Fruit fly (Drosophila melanogaster) whole organism, prepupa: ENCODE data around the gene Cyp4d20.

Source experiments
- CG6163 ChIP-seq: fragments of 200-800 bp; sonication (Bioruptor generic); IDR thresholded peaks from 3 replicates; pipeline ENCODE4 v1.3.6; 2022; ENCODE audit warnings: missing biosample characterization, missing genetic modification characterization
- svp ChIP-seq: fragments of 200-800 bp; sonication (Bioruptor generic); peaks from one replicate; lab custom pipeline; 2016; ENCODE audit warnings: missing biosample characterization, missing genetic modification characterization

DNA sequence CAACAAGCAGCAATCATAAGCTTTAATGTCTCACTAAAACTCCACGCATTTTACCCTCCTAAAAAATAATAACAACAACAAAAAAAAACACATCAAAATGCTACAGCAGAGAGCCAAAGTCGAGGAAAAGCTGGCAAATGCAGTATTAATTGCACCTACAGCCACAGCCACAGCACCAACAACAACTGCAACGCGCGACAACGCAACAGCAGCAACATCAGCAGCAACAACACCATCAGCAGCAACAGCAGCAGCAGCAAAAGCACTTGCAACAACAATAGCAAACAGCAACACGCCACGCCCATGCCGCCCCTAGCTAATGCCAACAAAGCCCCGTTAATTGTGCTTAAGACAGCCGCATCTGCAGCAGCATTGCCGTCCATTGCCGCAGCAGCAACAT, 35.9 kb downstream of the Cyp4d20 start:
- TF ChIP-seq svp (GFP tag; lab: Kevin White, UChicago): no peak
- TF ChIP-seq CG6163 (GFP tag; lab: Robert Waterston, UW): no peak
